Worm (Caenorhabditis elegans) whole organism, L3 larva: Measurements from ENCODE around the gene sre-49.

Experiments
- ZK546.5 ChIP-seq: sonication (generic microtip); optimal IDR thresholded peaks from 2 replicates; lab custom pipeline; 2017; ENCODE audit warnings: missing biosample characterization, missing genetic modification characterization
- ceh-9 ChIP-seq: sonication (generic microtip); optimal IDR thresholded peaks from 2 replicates; lab custom pipeline; 2018; ENCODE audit warnings: missing biosample characterization, missing genetic modification characterization
- elt-3 ChIP-seq, 3 experiments: fragments of 150-350 bp in 1 of 3; sonication (generic microtip) in 2 of 3; optimal IDR thresholded peaks; 2 replicates in 2 of 3; 4 replicates in 1 of 3; lab custom pipeline; 2014 to 2017; ENCODE audit warnings: missing biosample characterization in 3 of 3, missing genetic modification characterization in 3 of 3
- fkh-2 ChIP-seq: fragments of 150-350 bp; optimal IDR thresholded peaks from 2 replicates; lab custom pipeline; 2014; ENCODE audit warnings: missing biosample characterization, missing genetic modification reagents, missing genetic modification characterization
- nhr-12 ChIP-seq: fragments of 150-350 bp; optimal IDR thresholded peaks from 2 replicates; lab custom pipeline; 2014; ENCODE audit warnings: missing biosample characterization, missing genetic modification characterization
- nhr-28 ChIP-seq: fragments of 150-350 bp; optimal IDR thresholded peaks from 2 replicates; lab custom pipeline; 2014; ENCODE audit warnings: missing biosample characterization, missing genetic modification characterization
- nhr-76 ChIP-seq: fragments of 150-350 bp; sonication (generic microtip); optimal IDR thresholded peaks from 5 replicates; lab custom pipeline; 2014; ENCODE audit warnings: missing biosample characterization, missing genetic modification characterization
- unc-39 ChIP-seq: sonication (generic microtip); optimal IDR thresholded peaks from 4 replicates; lab custom pipeline; 2017; ENCODE audit warnings: missing biosample characterization, missing genetic modification characterization

ce11 chrII:12302354-12302753 is 16.3 kb upstream of the sre-49 start, which contains the start of gene C50E10.1:
- TF ChIP-seq fkh-2 (tag; lab: Kevin White, UChicago) = no peak
- TF ChIP-seq unc-39 = no peak
- no peak for TF ChIP-seq ceh-9
- no peak for TF ChIP-seq nhr-12 (tag; lab: Kevin White, UChicago)
- TF ChIP-seq nhr-76 (tag; lab: Kevin White, UChicago) = no peak
- TF ChIP-seq ZK546.5 (tag; lab: Kevin White, UChicago) = no peak
- no peak for TF ChIP-seq elt-3 (tag; optimal IDR thresholded peaks at IDR 0.05; lab: Kevin White, UChicago)
- TF ChIP-seq nhr-28 = no peak
